In the genomic region with DNA sequence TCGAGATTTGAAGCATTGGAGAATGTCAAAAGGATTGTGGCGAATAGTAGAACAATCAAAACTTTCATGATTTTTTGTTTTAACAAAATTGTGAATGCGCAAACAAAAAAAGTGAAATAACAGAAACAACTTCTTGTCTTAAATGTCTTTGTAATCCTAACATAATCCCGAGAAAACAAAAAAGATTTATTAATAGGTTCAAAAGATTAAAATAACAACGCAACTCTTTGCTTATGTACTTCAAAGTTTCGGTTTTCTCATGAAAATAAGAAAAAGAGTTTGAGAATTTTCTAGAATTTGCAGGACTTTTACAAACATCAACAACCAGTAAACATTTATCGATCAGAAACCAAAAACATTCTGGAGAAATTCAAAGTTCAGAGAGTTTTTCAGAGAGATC, we compare ENCODE assay signal across 2 worm cellular contexts.
A peak's percentile ranks its signal among the peaks of the same experiment; 100 is the strongest.
TF ChIP-seq lines count a peak whose summit lies in the region.

A gene (minus strand): TSS at position 101 of the 400 bp plus-strand sequence.

TF ChIP-seq in whole organism, L1 larva, 84 proteins besides CTCF, POLR2A, EP300 and RAD21:
- TF ChIP-seq efl-3 (GFP tag; optimal IDR thresholded peaks at IDR 0.05; lab: Kevin White, UChicago) = no peak
- 0 out of 2 replicates have a peak, but pooled peaks have one; percentile 21 for TF ChIP-seq mab-9 (GFP tag; IDR thresholded peaks at IDR 0.05; lab: Robert Waterston, UW)
- no peak for TF ChIP-seq ets-5 (GFP tag; IDR thresholded peaks at IDR 0.05; lab: Robert Waterston, UW)

TF ChIP-seq in whole organism, mixed stage, embryonic, 35 proteins besides CTCF, POLR2A, EP300 and RAD21:
- TF ChIP-seq blmp-1 (tag; optimal IDR thresholded peaks at IDR 0.05; lab: Kevin White, UChicago) = peak; percentile 90
- no peak for TF ChIP-seq lin-32 (GFP tag; optimal IDR thresholded peaks at IDR 0.05; lab: Kevin White, UChicago)
